Fruit fly (Drosophila melanogaster) whole organism, embryonic: ENCODE measurements around the gene ich.

ENCODE experiments used
- Atf3 ChIP-seq: fragments of 200-800 bp; sonication (Bioruptor generic); optimal IDR thresholded peaks from 3 replicates; lab custom pipeline; 2016; ENCODE audit warnings: missing biosample characterization, missing genetic modification characterization
- Blimp-1 ChIP-seq: fragments of 200-800 bp; sonication (Bioruptor generic); optimal IDR thresholded peaks from 3 replicates; lab custom pipeline; 2018; ENCODE audit warnings: missing biosample characterization, missing genetic modification characterization, mild to moderate bottlenecking, moderate library complexity, missing genetic modification reagents
- CG10147 ChIP-seq: fragments of 200-800 bp; sonication (Bioruptor generic); optimal IDR thresholded peaks from 2 replicates; lab custom pipeline; 2019; ENCODE audit warnings: missing biosample characterization, mild to moderate bottlenecking, missing genetic modification characterization, moderate library complexity
- CG10267 ChIP-seq: fragments of 200-800 bp; sonication (Bioruptor generic); optimal IDR thresholded peaks from 2 replicates; lab custom pipeline; 2018; ENCODE audit warnings: missing biosample characterization, mild to moderate bottlenecking, missing genetic modification characterization, moderate library complexity
- CG10366 ChIP-seq: fragments of 200-800 bp; sonication (Bioruptor generic); IDR thresholded peaks from 2 replicates; pipeline ENCODE4 v1.3.6; 2022; ENCODE audit warnings: missing biosample characterization, missing genetic modification characterization
- CG1233 ChIP-seq: fragments of 200-800 bp; sonication (Bioruptor generic); optimal IDR thresholded peaks from 4 replicates; lab custom pipeline; 2018; ENCODE audit warnings: missing biosample characterization, mild to moderate bottlenecking, missing genetic modification characterization
- CG12391 ChIP-seq: fragments of 200-800 bp; sonication (Bioruptor generic); optimal IDR thresholded peaks from 3 replicates; lab custom pipeline; 2018; ENCODE audit warnings: missing biosample characterization, mild to moderate bottlenecking, missing genetic modification characterization, moderate library complexity
- CG14050 ChIP-seq: fragments of 200-800 bp; sonication (Bioruptor generic); IDR thresholded peaks from 3 replicates; pipeline ENCODE4 v1.3.6; 2022; ENCODE audit warnings: missing biosample characterization, missing genetic modification characterization
- CG16779 ChIP-seq: fragments of 200-800 bp; sonication (Bioruptor generic); IDR thresholded peaks from 2 replicates; pipeline ENCODE4 v1.3.6; 2022; ENCODE audit warnings: missing biosample characterization, missing genetic modification characterization
- CG1792 ChIP-seq: fragments of 200-800 bp; sonication (Bioruptor generic); optimal IDR thresholded peaks from 2 replicates; lab custom pipeline; 2016; ENCODE audit warnings: missing biosample characterization, missing genetic modification characterization
- CG32767 ChIP-seq: fragments of 200-800 bp; sonication (Bioruptor generic); IDR thresholded peaks from 2 replicates; pipeline ENCODE4 v1.3.6; 2022; ENCODE audit warnings: missing biosample characterization, missing genetic modification characterization
- CG33557 ChIP-seq: fragments of 200-800 bp; sonication (Bioruptor generic); optimal IDR thresholded peaks from 2 replicates; lab custom pipeline; 2019; ENCODE audit warnings: missing biosample characterization, mild to moderate bottlenecking, missing genetic modification characterization, moderate library complexity
- CG34376 ChIP-seq: fragments of 200-800 bp; sonication (Bioruptor generic); optimal IDR thresholded peaks from 2 replicates; lab custom pipeline; 2018; ENCODE audit warnings: missing biosample characterization, mild to moderate bottlenecking, missing genetic modification characterization
- CG42726 ChIP-seq: fragments of 200-800 bp; sonication (Bioruptor generic); IDR thresholded peaks from 2 replicates; pipeline ENCODE4 v1.3.6; 2022; ENCODE audit warnings: missing biosample characterization, missing genetic modification characterization; ENCODE audit not compliant: partially characterized antibody
- CG4854 ChIP-seq: fragments of 200-800 bp; sonication (Bioruptor generic); optimal IDR thresholded peaks from 2 replicates; lab custom pipeline; 2016; ENCODE audit warnings: missing biosample characterization, missing genetic modification characterization, inconsistent platforms
- CG7556 ChIP-seq: fragments of 200-800 bp; sonication (Bioruptor generic); optimal IDR thresholded peaks from 2 replicates; lab custom pipeline; 2017; ENCODE audit warnings: missing biosample characterization, mild to moderate bottlenecking, missing genetic modification characterization
- CG9437 ChIP-seq: fragments of 200-800 bp; sonication (Bioruptor generic); optimal IDR thresholded peaks from 2 replicates; lab custom pipeline; 2018; ENCODE audit warnings: missing biosample characterization, mild to moderate bottlenecking, missing genetic modification characterization
- CG9609 ChIP-seq: fragments of 200-800 bp; sonication (Bioruptor generic); optimal IDR thresholded peaks from 3 replicates; lab custom pipeline; 2016; ENCODE audit warnings: missing biosample characterization, missing genetic modification characterization
- Dref ChIP-seq: fragments of 200-800 bp; sonication (Bioruptor generic); IDR thresholded peaks from 2 replicates; pipeline ENCODE4 v1.3.6; 2022; ENCODE audit warnings: missing biosample characterization, missing genetic modification characterization
- Ets97D ChIP-seq: fragments of 200-800 bp; sonication (Bioruptor generic); optimal IDR thresholded peaks from 3 replicates; lab custom pipeline; 2016; ENCODE audit warnings: missing biosample characterization, missing genetic modification characterization
- HLH4C ChIP-seq: fragments of 200-800 bp; sonication (Bioruptor generic); IDR thresholded peaks from 3 replicates; pipeline ENCODE4 v1.3.6; 2022; ENCODE audit warnings: missing biosample characterization, missing genetic modification characterization; ENCODE audit not compliant: partially characterized antibody
- Lim3 ChIP-seq: fragments of 200-800 bp; sonication (Bioruptor generic); IDR thresholded peaks from 2 replicates; pipeline ENCODE4 v1.3.6; 2022; ENCODE audit warnings: missing biosample characterization, missing genetic modification characterization
- Mad ChIP-seq: fragments of 200-800 bp; sonication (Bioruptor generic); optimal IDR thresholded peaks from 2 replicates; lab custom pipeline; 2016; ENCODE audit warnings: missing biosample characterization, missing genetic modification characterization
- Myb ChIP-seq: fragments of 200-800 bp; sonication (Bioruptor generic); optimal IDR thresholded peaks from 2 replicates; lab custom pipeline; 2016; ENCODE audit warnings: missing biosample characterization, missing genetic modification characterization
- NC2α ChIP-seq: fragments of 200-800 bp; sonication (Bioruptor generic); optimal IDR thresholded peaks from 2 replicates; lab custom pipeline; 2016; ENCODE audit warnings: missing biosample characterization, missing genetic modification characterization
- Nf-YB ChIP-seq: fragments of 200-800 bp; sonication (Bioruptor generic); optimal IDR thresholded peaks from 3 replicates; lab custom pipeline; 2019; ENCODE audit warnings: missing biosample characterization, mild to moderate bottlenecking, missing genetic modification characterization, moderate library complexity
- Oaz ChIP-seq: fragments of 200-800 bp; sonication (Bioruptor generic); IDR thresholded peaks from 2 replicates; pipeline ENCODE4 v1.3.6; 2022; ENCODE audit warnings: missing biosample characterization, missing genetic modification characterization
- Ravus ChIP-seq: fragments of 200-800 bp; sonication (Bioruptor generic); IDR thresholded peaks from 2 replicates; pipeline ENCODE4 v1.3.6; 2022; ENCODE audit warnings: missing biosample characterization, missing genetic modification characterization
- TFAM ChIP-seq: fragments of 200-800 bp; sonication (Bioruptor generic); optimal IDR thresholded peaks from 2 replicates; lab custom pipeline; 2017; ENCODE audit warnings: missing biosample characterization, missing genetic modification characterization, inconsistent platforms
- Xrp1 ChIP-seq: fragments of 200-800 bp; sonication (Bioruptor generic); IDR thresholded peaks from 2 replicates; pipeline ENCODE4 v1.3.6; 2022; ENCODE audit warnings: missing biosample characterization, missing genetic modification characterization
- ash1 ChIP-seq: fragments of 200-800 bp; sonication (Bioruptor generic); optimal IDR thresholded peaks from 2 replicates; lab custom pipeline; 2018; ENCODE audit warnings: missing biosample characterization, mild to moderate bottlenecking, missing genetic modification characterization
- az2 ChIP-seq: fragments of 200-800 bp; sonication (Bioruptor generic); optimal IDR thresholded peaks from 3 replicates; lab custom pipeline; 2016; ENCODE audit warnings: missing biosample characterization, missing genetic modification characterization
- caup ChIP-seq: fragments of 200-800 bp; sonication (Bioruptor generic); optimal IDR thresholded peaks from 3 replicates; lab custom pipeline; 2017; ENCODE audit warnings: missing biosample characterization, mild to moderate bottlenecking, missing genetic modification characterization, moderate library complexity; ENCODE audit not compliant: severe bottlenecking
- emc ChIP-seq: fragments of 200-800 bp; sonication (Bioruptor generic); optimal IDR thresholded peaks from 2 replicates; lab custom pipeline; 2016; ENCODE audit warnings: missing biosample characterization, missing genetic modification characterization
- fd102C ChIP-seq: fragments of 200-800 bp; sonication (Bioruptor generic); optimal IDR thresholded peaks from 2 replicates; lab custom pipeline; 2018; ENCODE audit warnings: missing biosample characterization, mild to moderate bottlenecking, missing genetic modification characterization, moderate library complexity
- fd3F ChIP-seq: fragments of 200-800 bp; sonication (Bioruptor generic); optimal IDR thresholded peaks from 2 replicates; lab custom pipeline; 2018; ENCODE audit warnings: missing biosample characterization, mild to moderate bottlenecking, missing genetic modification characterization, moderate library complexity
- fd96Cb ChIP-seq: fragments of 200-800 bp; sonication (Bioruptor generic); optimal IDR thresholded peaks from 2 replicates; lab custom pipeline; 2018; ENCODE audit warnings: missing biosample characterization, mild to moderate bottlenecking, missing genetic modification characterization, moderate library complexity
- gsb ChIP-seq: fragments of 200-800 bp; sonication (Bioruptor generic); IDR thresholded peaks from 2 replicates; pipeline ENCODE4 v1.3.6; 2022; ENCODE audit warnings: missing biosample characterization, missing genetic modification characterization
- gsb-n ChIP-seq: fragments of 200-800 bp; sonication (Bioruptor generic); optimal IDR thresholded peaks from 3 replicates; lab custom pipeline; 2018; ENCODE audit warnings: missing biosample characterization, mild to moderate bottlenecking, missing genetic modification characterization
- gt ChIP-seq: fragments of 200-800 bp; sonication (Bioruptor generic); IDR thresholded peaks from 2 replicates; pipeline ENCODE4 v1.3.6; 2022; ENCODE audit warnings: missing biosample characterization, missing genetic modification characterization
- ham ChIP-seq: fragments of 200-800 bp; sonication (Bioruptor generic); IDR thresholded peaks from 2 replicates; pipeline ENCODE4 v1.3.6; 2022; ENCODE audit warnings: missing biosample characterization, missing genetic modification characterization
- jing ChIP-seq: fragments of 200-800 bp; sonication (Bioruptor generic); optimal IDR thresholded peaks from 2 replicates; lab custom pipeline; 2018; ENCODE audit warnings: missing biosample characterization, mild to moderate bottlenecking, missing genetic modification characterization
- lbe ChIP-seq: fragments of 200-800 bp; sonication (Bioruptor generic); optimal IDR thresholded peaks from 2 replicates; lab custom pipeline; 2016; ENCODE audit warnings: missing biosample characterization, mild to moderate bottlenecking, missing genetic modification characterization
- pho ChIP-seq: fragments of 200-800 bp; sonication (Bioruptor generic); optimal IDR thresholded peaks from 2 replicates; lab custom pipeline; 2016; ENCODE audit warnings: missing biosample characterization, missing genetic modification characterization
- pum ChIP-seq: fragments of 200-800 bp; sonication (Bioruptor generic); optimal IDR thresholded peaks from 2 replicates; lab custom pipeline; 2016; ENCODE audit warnings: missing biosample characterization, missing genetic modification characterization
- sima ChIP-seq: fragments of 200-800 bp; sonication (Bioruptor generic); optimal IDR thresholded peaks from 2 replicates; lab custom pipeline; 2016; ENCODE audit warnings: missing biosample characterization, missing genetic modification characterization
- ssp ChIP-seq: fragments of 200-800 bp; sonication (Bioruptor generic); IDR thresholded peaks from 2 replicates; pipeline ENCODE4 v1.3.6; 2022; ENCODE audit warnings: missing biosample characterization, missing genetic modification characterization
- trh ChIP-seq: fragments of 200-800 bp; sonication (Bioruptor generic); optimal IDR thresholded peaks from 2 replicates; lab custom pipeline; 2016; ENCODE audit warnings: missing biosample characterization, missing genetic modification characterization
- vvl ChIP-seq: fragments of 200-800 bp; sonication (Bioruptor generic); IDR thresholded peaks from 2 replicates; pipeline ENCODE4 v1.3.6; 2022; ENCODE audit warnings: missing biosample characterization, missing genetic modification characterization
- zen ChIP-seq: fragments of 200-800 bp; sonication (Bioruptor generic); optimal IDR thresholded peaks from 3 replicates; lab custom pipeline; 2018; ENCODE audit warnings: missing biosample characterization, mild to moderate bottlenecking, missing genetic modification characterization, moderate library complexity
- zfh2 ChIP-seq: fragments of 200-800 bp; sonication (Bioruptor generic); optimal IDR thresholded peaks from 2 replicates; lab custom pipeline; 2016; ENCODE audit warnings: missing biosample characterization, missing genetic modification characterization

The ich gene

dm6 chr3R:8945502-8946324, 17.1 kb downstream of the ich start (continued):
- TF ChIP-seq Blimp-1 (GFP tag; lab: Kevin White, UChicago) (peak; percentile 84), Ravus (GFP tag; lab: Robert Waterston, UW) (peak; percentile 40), CG32767 (peak; percentile 74), Dref (no peak), Oaz (GFP tag; lab: Robert Waterston, UW) (peak; percentile 70), jing (GFP tag; lab: Kevin White, UChicago) (peak; percentile 55), fd102C (GFP tag; lab: Kevin White, UChicago) (no peak), CG42726 (GFP tag; lab: Robert Waterston, UW) (no peak), CG4854 (GFP tag; lab: Kevin White, UChicago) (peak; percentile 51), ash1 (GFP tag; lab: Kevin White, UChicago) (no peak), sima (no peak), fd96Cb (tag; lab: Kevin White, UChicago) (peak; percentile 84), Myb (GFP tag; lab: Kevin White, UChicago) (peak; percentile 18), CG1792 (GFP tag; lab: Kevin White, UChicago) (no peak), az2 (peak; percentile 83), CG9609 (GFP tag; lab: Kevin White, UChicago) (no peak), zfh2 (GFP tag; lab: Kevin White, UChicago) (peak; percentile 24), NC2α (no peak), Atf3 (GFP tag; lab: Kevin White, UChicago) (no peak), emc (no peak), Ets97D (GFP tag; lab: Kevin White, UChicago) (peak; percentile 10), gt (peak; percentile 48; the same call in 1 of the 2 replicates), caup (peak; percentile 70), pho (no peak), CG33557 (peak; percentile 60), TFAM (no peak), trh (GFP tag; lab: Kevin White, UChicago) (peak; percentile 9), lbe (peak; percentile 70)

- TF ChIP-seq Mad (peak; percentile 55), gsb-n (tag; lab: Kevin White, UChicago) (peak; percentile 44), CG9437 (GFP tag; lab: Kevin White, UChicago) (peak; percentile 5), ssp (GFP tag; lab: Robert Waterston, UW) (peak; percentile 52; the same call in 1 of the 2 replicates), zen (tag; lab: Kevin White, UChicago) (peak; percentile 64), ham (no peak), Nf-YB (GFP tag; lab: Kevin White, UChicago) (peak; percentile 3), gsb (no peak), CG10267 (tag; lab: Kevin White, UChicago) (peak; percentile 73), pum (GFP tag; lab: Kevin White, UChicago) (peak; percentile 35), Lim3 (GFP tag; lab: Robert Waterston, UW) (no peak), CG10366 (GFP tag; lab: Robert Waterston, UW) (0 out of 2 replicates have a peak, but pooled peaks have one; percentile 34), Xrp1 (GFP tag; lab: Robert Waterston, UW) (peak; percentile 68), CG14050 (GFP tag; lab: Robert Waterston, UW) (no peak), CG12391 (tag; lab: Kevin White, UChicago) (peak; percentile 74), CG7556 (no peak), CG16779 (no peak), CG34376 (no peak), CG1233 (GFP tag; lab: Kevin White, UChicago) (no peak), Atf3 (GFP tag; lab: Kevin White, UChicago) (peak; percentile 28), vvl (peak; percentile 76), fd3F (GFP tag; lab: Kevin White, UChicago) (peak; percentile 21), CG10147 (peak; percentile 63), HLH4C (GFP tag; lab: Robert Waterston, UW) (peak; percentile 97)
Measured at dm6 chr3R:8944866-8945265, 18.0 kb downstream of the ich start, which contains the start of gene CG11964. CG11964 (minus strand) TSS chr3R:8945020.
